Worm (Caenorhabditis elegans) whole organism, L4 larva: ENCODE results near the gene nhr-122.

Source experiments
- D1046.2 ChIP-seq: fragments of 200-800 bp; sonication (Bioruptor generic); IDR thresholded peaks from 2 replicates; pipeline ENCODE4 v1.3.6; 2022; ENCODE audit warnings: missing genetic modification characterization, missing compliant biosample characterization
- F10B5.3 ChIP-seq: sonication (generic microtip); optimal IDR thresholded peaks from 2 replicates; lab custom pipeline; 2016; ENCODE audit warnings: mild to moderate bottlenecking, missing genetic modification characterization, missing compliant biosample characterization
- F26F4.8 ChIP-seq: fragments of 200-800 bp; sonication (Bioruptor generic); conservative IDR thresholded peaks from 2 replicates; pipeline ENCODE4 v1.3.6; 2022; ENCODE audit warnings: missing genetic modification characterization, missing compliant biosample characterization
- F44E2.7 ChIP-seq: fragments of 200-800 bp; sonication (Bioruptor generic); IDR thresholded peaks from 2 replicates; pipeline ENCODE4 v2.1.2; 2022; ENCODE audit warnings: missing genetic modification characterization, missing compliant biosample characterization
- R02D3.7 ChIP-seq: fragments of 150-350 bp; sonication (generic microtip); optimal IDR thresholded peaks from 3 replicates; lab custom pipeline; 2014; ENCODE audit warnings: missing biosample characterization, missing genetic modification characterization
- T20F7.1 ChIP-seq: fragments of 200-800 bp; sonication (Bioruptor generic); optimal IDR thresholded peaks from 2 replicates; lab custom pipeline; 2018; ENCODE audit warnings: mild to moderate bottlenecking, missing genetic modification characterization, missing compliant biosample characterization
- T26A8.4 ChIP-seq: fragments of 200-800 bp; sonication (Bioruptor generic); IDR thresholded peaks from 2 replicates; pipeline ENCODE4 v1.3.6; 2022; ENCODE audit warnings: missing genetic modification characterization, missing compliant biosample characterization
- Y48G9A.11 ChIP-seq: fragments of 200-800 bp; sonication (Bioruptor generic); IDR thresholded peaks from 2 replicates; pipeline ENCODE4 v1.3.6; 2022; ENCODE audit warnings: missing genetic modification reagents, missing genetic modification characterization, missing compliant biosample characterization
- Y5F2A.4 ChIP-seq: fragments of 200-800 bp; sonication (Bioruptor generic); optimal IDR thresholded peaks from 2 replicates; lab custom pipeline; 2018; ENCODE audit warnings: mild to moderate bottlenecking, missing genetic modification characterization, missing compliant biosample characterization
- Y75B8A.6 ChIP-seq: fragments of 200-800 bp; sonication (Bioruptor generic); IDR thresholded peaks from 2 replicates; pipeline ENCODE4 v1.3.6; 2022; ENCODE audit warnings: missing genetic modification reagents, missing genetic modification characterization, missing compliant biosample characterization
- ZK546.5 ChIP-seq, 2 experiments: sonication (generic microtip); optimal IDR thresholded peaks; 2 replicates each; lab custom pipeline; 2017; ENCODE audit warnings: missing biosample characterization in 2 of 2, missing genetic modification characterization in 2 of 2
- aha-1 ChIP-seq: fragments of 150-350 bp; peaks from one replicate; lab custom pipeline; 2014; ENCODE audit warnings: missing biosample characterization, missing genetic modification characterization
- attf-4 ChIP-seq: sonication (generic microtip); optimal IDR thresholded peaks from 3 replicates; lab custom pipeline; 2017; ENCODE audit warnings: missing biosample characterization, missing genetic modification characterization
- ceh-28 ChIP-seq: fragments of 150-350 bp; optimal IDR thresholded peaks from 2 replicates; lab custom pipeline; 2014; ENCODE audit warnings: missing biosample characterization, missing genetic modification reagents, missing genetic modification characterization
- ceh-44 ChIP-seq: fragments of 200-800 bp; sonication (Bioruptor generic); IDR thresholded peaks from 2 replicates; pipeline ENCODE4 v1.3.6; 2022; ENCODE audit warnings: missing genetic modification reagents, missing genetic modification characterization, missing compliant biosample characterization
- ceh-62 ChIP-seq: sonication (generic microtip); optimal IDR thresholded peaks from 2 replicates; lab custom pipeline; 2017; ENCODE audit warnings: missing biosample characterization, missing genetic modification characterization
- ceh-82 ChIP-seq: sonication (generic microtip); optimal IDR thresholded peaks from 2 replicates; lab custom pipeline; 2017; ENCODE audit warnings: missing biosample characterization, missing genetic modification characterization
- cey-2 ChIP-seq: sonication (generic microtip); optimal IDR thresholded peaks from 3 replicates; lab custom pipeline; 2017; ENCODE audit warnings: missing genetic modification characterization, mild to moderate bottlenecking, missing compliant biosample characterization, antibody characterized with exemption, borderline replicate concordance; ENCODE audit not compliant: insufficient read depth
- ctbp-1 ChIP-seq: fragments of 200-800 bp; sonication (Bioruptor generic); IDR thresholded peaks from 2 replicates; pipeline ENCODE4 v1.3.6; 2022; ENCODE audit warnings: missing genetic modification reagents, missing genetic modification characterization, missing compliant biosample characterization
- daf-16 ChIP-seq, 3 experiments: sonication (generic microtip); optimal IDR thresholded peaks; 2 replicates each; lab custom pipeline; 2016 to 2017; ENCODE audit warnings: missing genetic modification characterization in 3 of 3, missing genetic modification reagents in 3 of 3, mild to moderate bottlenecking in 2 of 3, missing compliant biosample characterization in 2 of 3, missing biosample characterization in 1 of 3, moderate library complexity in 1 of 3
- daf-19 ChIP-seq: fragments of 200-800 bp; sonication (Bioruptor generic); conservative IDR thresholded peaks from 2 replicates; pipeline ENCODE4 v1.3.6; 2022; ENCODE audit warnings: missing genetic modification characterization, missing compliant biosample characterization
- dmd-6 ChIP-seq: fragments of 200-800 bp; sonication (Bioruptor generic); IDR thresholded peaks from 2 replicates; pipeline ENCODE4 v1.3.6; 2022; ENCODE audit warnings: missing genetic modification reagents, missing genetic modification characterization, missing compliant biosample characterization
- fkh-10 ChIP-seq: fragments of 150-350 bp; optimal IDR thresholded peaks from 2 replicates; lab custom pipeline; 2014; ENCODE audit warnings: missing biosample characterization, missing genetic modification reagents, missing genetic modification characterization
- lim-7 ChIP-seq: fragments of 200-800 bp; sonication (Bioruptor generic); IDR thresholded peaks from 2 replicates; pipeline ENCODE4 v1.3.6; 2022; ENCODE audit warnings: missing genetic modification characterization, missing compliant biosample characterization
- lin-13 ChIP-seq: fragments of 150-350 bp; optimal IDR thresholded peaks from 2 replicates; lab custom pipeline; 2014; ENCODE audit warnings: missing biosample characterization, missing genetic modification reagents, missing genetic modification characterization
- lin-29 ChIP-seq: fragments of 200-800 bp; sonication (Bioruptor generic); IDR thresholded peaks from 2 replicates; pipeline ENCODE4 v1.3.6; 2022; ENCODE audit warnings: missing genetic modification reagents, missing genetic modification characterization, missing compliant biosample characterization
- lin-38 ChIP-seq: fragments of 200-800 bp; sonication (Bioruptor generic); IDR thresholded peaks from 2 replicates; pipeline ENCODE4 v1.3.6; 2022; ENCODE audit warnings: missing genetic modification reagents, missing genetic modification characterization, missing compliant biosample characterization
- lin-39 ChIP-seq: fragments of 150-350 bp; optimal IDR thresholded peaks from 2 replicates; lab custom pipeline; 2014; ENCODE audit warnings: missing biosample characterization, missing genetic modification reagents, missing genetic modification characterization
- lir-3 ChIP-seq: sonication (generic microtip); optimal IDR thresholded peaks from 2 replicates; lab custom pipeline; 2016; ENCODE audit warnings: mild to moderate bottlenecking, missing genetic modification characterization, missing compliant biosample characterization
- madf-9 ChIP-seq: fragments of 200-800 bp; sonication (Bioruptor generic); conservative IDR thresholded peaks from 2 replicates; pipeline ENCODE4 v1.3.6; 2022; ENCODE audit warnings: missing genetic modification reagents, missing genetic modification characterization, missing compliant biosample characterization
- mep-1 ChIP-seq: fragments of 150-350 bp; sonication (generic microtip); optimal IDR thresholded peaks from 3 replicates; lab custom pipeline; 2014; ENCODE audit warnings: missing biosample characterization, missing genetic modification characterization
- nhr-102 ChIP-seq: sonication (generic microtip); optimal IDR thresholded peaks from 2 replicates; lab custom pipeline; 2016; ENCODE audit warnings: mild to moderate bottlenecking, missing genetic modification characterization, moderate library complexity, missing compliant biosample characterization
- nhr-111 ChIP-seq: fragments of 200-800 bp; sonication (Bioruptor generic); optimal IDR thresholded peaks from 2 replicates; lab custom pipeline; 2018; ENCODE audit warnings: mild to moderate bottlenecking, missing genetic modification characterization, missing compliant biosample characterization
- nhr-237 ChIP-seq: sonication (generic microtip); optimal IDR thresholded peaks from 2 replicates; lab custom pipeline; 2017; ENCODE audit warnings: missing biosample characterization, missing genetic modification characterization
- nhr-25 ChIP-seq: sonication (generic microtip); optimal IDR thresholded peaks from 2 replicates; lab custom pipeline; 2017; ENCODE audit warnings: missing genetic modification characterization, mild to moderate bottlenecking, missing compliant biosample characterization, antibody characterized with exemption, moderate library complexity, borderline replicate concordance; ENCODE audit not compliant: insufficient read depth
- nhr-28 ChIP-seq: fragments of 150-350 bp; optimal IDR thresholded peaks from 2 replicates; lab custom pipeline; 2014; ENCODE audit warnings: missing biosample characterization, missing genetic modification characterization
- nhr-41 ChIP-seq: fragments of 200-800 bp; sonication (Bioruptor generic); IDR thresholded peaks from 2 replicates; pipeline ENCODE4 v1.3.6; 2022; ENCODE audit warnings: missing genetic modification reagents, missing genetic modification characterization, missing compliant biosample characterization
- nhr-48 ChIP-seq: sonication (generic microtip); optimal IDR thresholded peaks from 2 replicates; lab custom pipeline; 2016; ENCODE audit warnings: mild to moderate bottlenecking, missing genetic modification characterization, missing compliant biosample characterization
- nhr-77 ChIP-seq: fragments of 150-350 bp; optimal IDR thresholded peaks from 2 replicates; lab custom pipeline; 2014; ENCODE audit warnings: missing biosample characterization, missing genetic modification characterization
- pha-4 ChIP-seq, 2 experiments: fragments of 150-350 bp in 1 of 2; fragments of 200-800 bp in 1 of 2; sonication (Bioruptor generic) in 1 of 2; IDR thresholded peaks in 1 of 2; optimal IDR thresholded peaks in 1 of 2; 2 replicates each; pipeline versions ENCODE4 v1.3.6 to Lab custom; 2014 to 2022; ENCODE audit warnings: missing genetic modification characterization in 2 of 2, missing genetic modification reagents in 2 of 2, missing biosample characterization in 1 of 2, missing compliant biosample characterization in 1 of 2
- sdz-12 ChIP-seq: fragments of 200-800 bp; sonication (Bioruptor generic); optimal IDR thresholded peaks from 2 replicates; lab custom pipeline; 2018; ENCODE audit warnings: mild to moderate bottlenecking, missing genetic modification characterization, missing compliant biosample characterization
- skn-1 ChIP-seq: fragments of 150-350 bp; optimal IDR thresholded peaks from 2 replicates; lab custom pipeline; 2014; ENCODE audit warnings: missing biosample characterization, missing genetic modification characterization
- snpc-4 ChIP-seq: fragments of 150-350 bp; optimal IDR thresholded peaks from 2 replicates; lab custom pipeline; 2014; ENCODE audit warnings: missing biosample characterization, missing genetic modification characterization
- spr-3 ChIP-seq: fragments of 200-800 bp; sonication (Bioruptor generic); optimal IDR thresholded peaks from 2 replicates; lab custom pipeline; 2018; ENCODE audit warnings: mild to moderate bottlenecking, missing genetic modification characterization, missing compliant biosample characterization
- tra-1 ChIP-seq: fragments of 200-800 bp; sonication (Bioruptor generic); IDR thresholded peaks from 2 replicates; pipeline ENCODE4 v1.3.6; 2022; ENCODE audit warnings: missing genetic modification reagents, missing genetic modification characterization, missing compliant biosample characterization
- zag-1 ChIP-seq: fragments of 150-350 bp; optimal IDR thresholded peaks from 2 replicates; lab custom pipeline; 2014; ENCODE audit warnings: missing biosample characterization, missing genetic modification characterization
- zfp-2 ChIP-seq: sonication (generic microtip); optimal IDR thresholded peaks from 2 replicates; lab custom pipeline; 2016; ENCODE audit warnings: mild to moderate bottlenecking, missing genetic modification characterization, missing compliant biosample characterization
- zfp-3 ChIP-seq: fragments of 200-800 bp; sonication (Bioruptor generic); conservative IDR thresholded peaks from 2 replicates; pipeline ENCODE4 v1.3.6; 2022; ENCODE audit warnings: missing genetic modification reagents, missing genetic modification characterization, missing compliant biosample characterization
- zip-11 ChIP-seq: fragments of 200-800 bp; sonication (Bioruptor generic); IDR thresholded peaks from 2 replicates; pipeline ENCODE4 v1.3.6; 2022; ENCODE audit warnings: missing genetic modification characterization, missing compliant biosample characterization
- ztf-11 ChIP-seq: fragments of 150-350 bp; optimal IDR thresholded peaks from 2 replicates; lab custom pipeline; 2014; ENCODE audit warnings: missing biosample characterization, missing genetic modification characterization
- ztf-7 ChIP-seq: fragments of 150-350 bp; optimal IDR thresholded peaks from 2 replicates; lab custom pipeline; 2014; ENCODE audit warnings: missing biosample characterization, missing genetic modification characterization

Gene nhr-122

ce11 chrIV:1595802-1596201, 17.9 kb upstream of the nhr-122 start, which contains the start of gene npp-8 (continued):
- TF ChIP-seq lin-29 (GFP tag; lab: Robert Waterston, UW): 0 out of 2 replicates have a peak, but pooled peaks have one; percentile 58
- TF ChIP-seq nhr-237: no peak
- peak; percentile 27; the same call in 1 of the 2 replicates for TF ChIP-seq Y48G9A.11 (GFP tag; lab: Robert Waterston, UW)
- peak; percentile 74; the same call in 1 of the 2 replicates for TF ChIP-seq ctbp-1
- TF ChIP-seq Y5F2A.4 (GFP tag; lab: Kevin White, UChicago): no peak
- TF ChIP-seq Y75B8A.6 (GFP tag; lab: Robert Waterston, UW): no peak
- TF ChIP-seq aha-1 (tag; lab: Kevin White, UChicago): peak; percentile 56
- TF ChIP-seq F10B5.3: peak; percentile 33
- no peak for TF ChIP-seq lin-39 (tag; lab: Kevin White, UChicago)
- TF ChIP-seq pha-4 (GFP tag; IDR thresholded peaks at IDR 0.05; lab: Robert Waterston, UW): peak; percentile 86
- no peak for TF ChIP-seq pha-4 (tag; optimal IDR thresholded peaks at IDR 0.05; lab: Kevin White, UChicago)
- TF ChIP-seq attf-4 (tag; lab: Kevin White, UChicago): no peak
- no peak for TF ChIP-seq F26F4.8 (GFP tag; lab: Robert Waterston, UW)
- peak; percentile 71 for TF ChIP-seq fkh-10 (GFP tag; lab: Kevin White, UChicago)
- peak; percentile 33 for TF ChIP-seq zfp-2 (tag; lab: Kevin White, UChicago)
- no peak for TF ChIP-seq T20F7.1 (GFP tag; lab: Kevin White, UChicago)
- peak; percentile 68; the same call in 1 of the 2 replicates for TF ChIP-seq zfp-3 (GFP tag; lab: Robert Waterston, UW)
- TF ChIP-seq ceh-82: no peak
- TF ChIP-seq snpc-4 (tag; lab: Kevin White, UChicago): no peak
- no peak for TF ChIP-seq zag-1 (tag; lab: Kevin White, UChicago)
- TF ChIP-seq nhr-102 (tag; lab: Kevin White, UChicago): peak; percentile 88
- TF ChIP-seq tra-1 (GFP tag; lab: Robert Waterston, UW): peak; percentile 60; the same call in 1 of the 2 replicates
- TF ChIP-seq ceh-28 (tag; lab: Kevin White, UChicago): no peak
- no peak for TF ChIP-seq F44E2.7
- peak; percentile 79 for TF ChIP-seq dmd-6 (GFP tag; lab: Robert Waterston, UW)
- TF ChIP-seq daf-16 (GFP tag; optimal IDR thresholded peaks at IDR 0.05; lab: Kevin White, UChicago): peak; percentile 10 to 63
- TF ChIP-seq daf-16 (tag; optimal IDR thresholded peaks at IDR 0.05; lab: Kevin White, UChicago): peak; percentile 45
- no peak for TF ChIP-seq cey-2 (tag; lab: Kevin White, UChicago)
- peak; percentile 91 for TF ChIP-seq lin-13 (GFP tag; lab: Kevin White, UChicago)
- peak; percentile 86 for TF ChIP-seq spr-3 (GFP tag; lab: Kevin White, UChicago)
- TF ChIP-seq nhr-48 (tag; lab: Kevin White, UChicago): peak; percentile 59
- no peak for TF ChIP-seq sdz-12
- TF ChIP-seq ceh-44: 0 out of 2 replicates have a peak, but pooled peaks have one; percentile 22
- no peak for TF ChIP-seq ZK546.5 (tag; optimal IDR thresholded peaks at IDR 0.05; lab: Kevin White, UChicago)
- TF ChIP-seq T26A8.4 (GFP tag; lab: Robert Waterston, UW): peak; percentile 86
- TF ChIP-seq ceh-62: no peak
- TF ChIP-seq nhr-25 (tag; lab: Kevin White, UChicago): peak; percentile 67
- TF ChIP-seq daf-19 (GFP tag; lab: Robert Waterston, UW): no peak
- TF ChIP-seq lin-38 (GFP tag; lab: Robert Waterston, UW): peak; percentile 90
- no peak for TF ChIP-seq ztf-11
- peak; percentile 73 for TF ChIP-seq ztf-7 (tag; lab: Kevin White, UChicago)
- TF ChIP-seq lim-7 (GFP tag; lab: Robert Waterston, UW): no peak
- TF ChIP-seq mep-1 (tag; lab: Kevin White, UChicago): peak; percentile 90
- peak; percentile 62 for TF ChIP-seq nhr-28
- no peak for TF ChIP-seq lir-3 (tag; lab: Kevin White, UChicago)
- TF ChIP-seq madf-9 (GFP tag; lab: Robert Waterston, UW): peak; percentile 78
- TF ChIP-seq nhr-41 (GFP tag; lab: Robert Waterston, UW): no peak
- TF ChIP-seq nhr-77 (tag; lab: Kevin White, UChicago): peak; percentile 81
- TF ChIP-seq R02D3.7 (tag; lab: Kevin White, UChicago): no peak
- no peak for TF ChIP-seq skn-1
- peak; percentile 90 for TF ChIP-seq D1046.2 (GFP tag; lab: Robert Waterston, UW)
- TF ChIP-seq nhr-111 (GFP tag; lab: Kevin White, UChicago): no peak
- TF ChIP-seq zip-11 (GFP tag; lab: Robert Waterston, UW): no peak
